Worm (Caenorhabditis elegans) whole organism, late embryonic: Measurements from ENCODE around the gene pst-1.
A peak's percentile ranks its signal among the peaks of the same experiment; 100 is the strongest.

ENCODE experiments used
- T23F11.4 ChIP-seq: fragments of 200-800 bp; sonication (Bioruptor generic); optimal IDR thresholded peaks from 2 replicates; lab custom pipeline; 2018; ENCODE audit warnings: mild to moderate bottlenecking, missing genetic modification characterization, missing compliant biosample characterization
- Y22D7AL.16 ChIP-seq: sonication (generic microtip); optimal IDR thresholded peaks from 2 replicates; lab custom pipeline; 2016; ENCODE audit warnings: missing genetic modification characterization, missing compliant biosample characterization
- ceh-18 ChIP-seq: sonication (generic microtip); optimal IDR thresholded peaks from 2 replicates; lab custom pipeline; 2016; ENCODE audit warnings: missing genetic modification characterization, missing compliant biosample characterization
- ceh-34 ChIP-seq: sonication (generic microtip); optimal IDR thresholded peaks from 2 replicates; lab custom pipeline; 2016; ENCODE audit warnings: mild to moderate bottlenecking, missing genetic modification characterization, missing compliant biosample characterization
- ceh-6 ChIP-seq: fragments of 200-800 bp; sonication (Bioruptor generic); optimal IDR thresholded peaks from 2 replicates; lab custom pipeline; 2018; ENCODE audit warnings: mild to moderate bottlenecking, missing genetic modification characterization, missing compliant biosample characterization
- ceh-9 ChIP-seq: sonication (generic microtip); optimal IDR thresholded peaks from 2 replicates; lab custom pipeline; 2016; ENCODE audit warnings: mild to moderate bottlenecking, missing genetic modification characterization, inconsistent platforms, missing compliant biosample characterization
- che-1 ChIP-seq: sonication (generic microtip); optimal IDR thresholded peaks from 2 replicates; lab custom pipeline; 2016; ENCODE audit warnings: mild to moderate bottlenecking, missing genetic modification characterization, missing compliant biosample characterization
- dmd-4 ChIP-seq: sonication (generic microtip); optimal IDR thresholded peaks from 2 replicates; lab custom pipeline; 2016; ENCODE audit warnings: borderline replicate concordance, missing genetic modification characterization, missing compliant biosample characterization
- eyg-1 ChIP-seq: sonication (generic microtip); optimal IDR thresholded peaks from 2 replicates; lab custom pipeline; 2016; ENCODE audit warnings: missing genotype, missing genetic modification characterization, missing compliant biosample characterization
- fax-1 ChIP-seq: sonication (generic microtip); optimal IDR thresholded peaks from 2 replicates; lab custom pipeline; 2016; ENCODE audit warnings: missing genotype, missing genetic modification characterization, missing compliant biosample characterization
- fkh-10 ChIP-seq: fragments of 150-350 bp; optimal IDR thresholded peaks from 2 replicates; lab custom pipeline; 2014; ENCODE audit warnings: missing biosample characterization, missing genetic modification reagents, missing genetic modification characterization
- hlh-13 ChIP-seq: fragments of 200-800 bp; sonication (Bioruptor generic); optimal IDR thresholded peaks from 2 replicates; lab custom pipeline; 2018; ENCODE audit warnings: mild to moderate bottlenecking, missing genetic modification characterization, missing compliant biosample characterization
- hlh-15 ChIP-seq: sonication (generic microtip); optimal IDR thresholded peaks from 2 replicates; lab custom pipeline; 2016; ENCODE audit warnings: missing genetic modification characterization, missing compliant biosample characterization
- hlh-6 ChIP-seq: sonication (generic microtip); optimal IDR thresholded peaks from 2 replicates; lab custom pipeline; 2016; ENCODE audit warnings: missing genotype, missing genetic modification characterization, missing compliant biosample characterization
- hlh-8 ChIP-seq: sonication (generic microtip); optimal IDR thresholded peaks from 2 replicates; lab custom pipeline; 2016; ENCODE audit warnings: missing genotype, missing genetic modification characterization, missing compliant biosample characterization
- lin-11 ChIP-seq: fragments of 200-800 bp; sonication (Bioruptor generic); optimal IDR thresholded peaks from 2 replicates; lab custom pipeline; 2018; ENCODE audit warnings: mild to moderate bottlenecking, missing genetic modification characterization, missing compliant biosample characterization
- madf-2 ChIP-seq: sonication (generic microtip); optimal IDR thresholded peaks from 2 replicates; lab custom pipeline; 2017; ENCODE audit warnings: missing genetic modification characterization, missing compliant biosample characterization
- mec-3 ChIP-seq: sonication (generic microtip); optimal IDR thresholded peaks from 2 replicates; lab custom pipeline; 2016; ENCODE audit warnings: borderline replicate concordance, missing genetic modification characterization, missing compliant biosample characterization
- nfya-1 ChIP-seq: sonication (generic microtip); optimal IDR thresholded peaks from 2 replicates; lab custom pipeline; 2017; ENCODE audit warnings: missing genetic modification characterization, mild to moderate bottlenecking, missing compliant biosample characterization, antibody characterized with exemption, moderate library complexity
- nhr-11 ChIP-seq: fragments of 150-350 bp; optimal IDR thresholded peaks from 2 replicates; lab custom pipeline; 2014; ENCODE audit warnings: missing biosample characterization, missing genetic modification characterization
- npax-4 ChIP-seq: sonication (generic microtip); optimal IDR thresholded peaks from 2 replicates; lab custom pipeline; 2016; ENCODE audit warnings: missing genetic modification characterization, missing compliant biosample characterization
- pag-3 ChIP-seq: sonication (generic microtip); optimal IDR thresholded peaks from 2 replicates; lab custom pipeline; 2016; ENCODE audit warnings: missing compliant biosample characterization, missing genetic modification characterization, borderline replicate concordance
- pat-9 ChIP-seq: fragments of 200-800 bp; sonication (Bioruptor generic); optimal IDR thresholded peaks from 2 replicates; lab custom pipeline; 2018; ENCODE audit warnings: mild to moderate bottlenecking, missing genetic modification characterization, moderate library complexity, missing compliant biosample characterization
- pha-2 ChIP-seq: sonication (generic microtip); optimal IDR thresholded peaks from 2 replicates; lab custom pipeline; 2017; ENCODE audit warnings: mild to moderate bottlenecking, missing genetic modification characterization, missing compliant biosample characterization
- ref-2 ChIP-seq: sonication (generic microtip); optimal IDR thresholded peaks from 2 replicates; lab custom pipeline; 2016; ENCODE audit warnings: missing genetic modification characterization, missing compliant biosample characterization
- rnt-1 ChIP-seq: sonication (generic microtip); optimal IDR thresholded peaks from 2 replicates; lab custom pipeline; 2016; ENCODE audit warnings: missing genetic modification characterization, missing compliant biosample characterization
- sox-2 ChIP-seq: fragments of 200-800 bp; sonication (Bioruptor generic); IDR thresholded peaks from 2 replicates; pipeline ENCODE4 v1.3.6; 2022; ENCODE audit warnings: missing genetic modification reagents, missing genetic modification characterization, missing compliant biosample characterization
- sox-4 ChIP-seq: sonication (generic microtip); optimal IDR thresholded peaks from 2 replicates; lab custom pipeline; 2017; ENCODE audit warnings: mild to moderate bottlenecking, missing genetic modification characterization, inconsistent platforms, missing compliant biosample characterization
- tbx-2 ChIP-seq: sonication (generic microtip); optimal IDR thresholded peaks from 2 replicates; lab custom pipeline; 2016; ENCODE audit warnings: missing genetic modification characterization, missing compliant biosample characterization
- unc-42 ChIP-seq: sonication (generic microtip); optimal IDR thresholded peaks from 2 replicates; lab custom pipeline; 2016; ENCODE audit warnings: missing genotype, missing genetic modification characterization, missing compliant biosample characterization
- unc-55 ChIP-seq: sonication (generic microtip); optimal IDR thresholded peaks from 2 replicates; lab custom pipeline; 2017; ENCODE audit warnings: missing biosample characterization, missing genetic modification reagents, missing genetic modification characterization
- zip-5 ChIP-seq: sonication (generic microtip); optimal IDR thresholded peaks from 2 replicates; lab custom pipeline; 2016; ENCODE audit warnings: missing genetic modification characterization, missing compliant biosample characterization

Gene pst-1

DNA sequence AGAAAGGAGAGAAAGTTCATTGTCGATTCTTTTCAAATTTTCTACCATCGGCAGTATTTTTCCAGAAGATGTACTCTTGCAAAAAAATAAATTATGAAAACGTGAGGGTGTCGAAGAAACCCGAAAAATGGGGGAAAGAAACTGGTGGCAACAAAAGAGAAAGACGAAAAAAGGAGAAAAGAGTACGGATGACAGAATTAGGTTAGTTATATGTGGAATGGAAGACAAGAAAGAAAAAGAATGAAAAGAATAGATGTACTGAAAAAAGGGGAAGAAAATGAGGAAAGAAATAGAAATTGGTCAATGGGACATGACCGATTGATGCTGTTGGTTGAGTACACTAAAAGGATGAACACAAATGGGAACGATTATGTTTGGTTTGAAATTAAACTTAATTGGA, 12.4 kb downstream of the pst-1 start:
- TF ChIP-seq npax-4: no peak
- no peak for TF ChIP-seq unc-55 (GFP tag; lab: Kevin White, UChicago)
- peak; percentile 74 for TF ChIP-seq unc-42 (tag; lab: Kevin White, UChicago)
- TF ChIP-seq madf-2 (tag; lab: Kevin White, UChicago): no peak
- TF ChIP-seq dmd-4 (tag; lab: Kevin White, UChicago): no peak
- no peak for TF ChIP-seq ceh-34
- TF ChIP-seq pag-3 (tag; lab: Kevin White, UChicago): no peak

ce11 chrV:5961516-5961915, 18.2 kb downstream of the pst-1 start, which contains the start of gene mcp-1:
Gene mcp-1 (plus strand): TSS chrV:5961807.
- TF ChIP-seq rnt-1 (tag; lab: Kevin White, UChicago): no peak
- peak; percentile 85 for TF ChIP-seq unc-42 (tag; lab: Kevin White, UChicago)

- TF ChIP-seq unc-42 (tag; lab: Kevin White, UChicago): peak; percentile 59
- no peak for TF ChIP-seq zip-5 (tag; lab: Kevin White, UChicago)
These were observed 19.8 kb downstream of the pst-1 start for ce11 chrV:5963092-5963491.

DNA sequence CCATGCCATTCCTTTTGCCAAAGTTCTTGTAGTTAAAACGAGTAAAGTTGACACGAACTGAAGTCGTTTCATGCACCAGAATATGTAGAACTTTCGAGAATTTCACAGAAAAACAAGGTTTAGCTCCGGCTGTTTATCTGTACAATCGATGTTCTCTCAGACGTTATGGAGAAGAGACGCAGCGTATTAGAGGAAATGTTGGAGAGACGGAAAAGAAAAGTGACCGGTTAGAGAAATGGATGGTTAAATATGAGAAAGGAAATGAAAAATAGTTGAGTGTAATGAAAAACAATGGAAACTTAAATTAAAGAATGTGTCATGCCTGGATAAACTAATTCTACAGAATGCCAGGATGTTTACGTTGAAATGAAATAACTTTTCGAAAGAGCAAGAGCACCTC, 20.4 kb downstream of the pst-1 start, which contains the start of gene pcm-1:
TSS of gene pcm-1 (minus strand) at position 187 of the 400 bp plus-strand sequence.
- TF ChIP-seq unc-55 (GFP tag; lab: Kevin White, UChicago) (no peak), zip-5 (tag; lab: Kevin White, UChicago) (no peak), Y22D7AL.16 (no peak), dmd-4 (tag; lab: Kevin White, UChicago) (no peak), hlh-15 (no peak), mec-3 (tag; lab: Kevin White, UChicago) (no peak), unc-42 (tag; lab: Kevin White, UChicago) (peak; percentile 14), lin-11 (tag; lab: Kevin White, UChicago) (no peak), ceh-6 (GFP tag; lab: Kevin White, UChicago) (no peak), pha-2 (tag; lab: Kevin White, UChicago) (no peak), nfya-1 (peak; percentile 20), T23F11.4 (GFP tag; lab: Kevin White, UChicago) (no peak), eyg-1 (tag; lab: Kevin White, UChicago) (no peak), pat-9 (tag; lab: Kevin White, UChicago) (no peak), sox-2 (no peak), tbx-2 (tag; lab: Kevin White, UChicago) (no peak), hlh-13 (GFP tag; lab: Kevin White, UChicago) (no peak)

- TF ChIP-seq unc-42 (tag; lab: Kevin White, UChicago) (peak; percentile 32), hlh-6 (tag; lab: Kevin White, UChicago) (no peak), ceh-18 (tag; lab: Kevin White, UChicago) (peak; percentile 8), ceh-9 (no peak), ref-2 (tag; lab: Kevin White, UChicago) (no peak), hlh-8 (tag; lab: Kevin White, UChicago) (no peak), nhr-11 (tag; lab: Kevin White, UChicago) (no peak), unc-55 (GFP tag; lab: Kevin White, UChicago) (peak; percentile 43)
These were observed 21.5 kb downstream of the pst-1 start for ce11 chrV:5964658-5965178.

ce11 chrV:5972582-5972981, 29.3 kb downstream of the pst-1 start:
- TF ChIP-seq sox-4 (tag; lab: Kevin White, UChicago) (no peak), hlh-6 (tag; lab: Kevin White, UChicago) (no peak), fax-1 (tag; lab: Kevin White, UChicago) (no peak), che-1 (no peak), fkh-10 (GFP tag; lab: Kevin White, UChicago) (no peak)
